Worm (Caenorhabditis elegans): Measurements from ENCODE around the gene crn-7.

ce11 chrIII:8299078-8299587, 30.8 kb downstream of the crn-7 start:
- TF ChIP-seq npax-4 (tag; optimal IDR thresholded peaks at IDR 0.05) (no peak), ahr-1 (tag; optimal IDR thresholded peaks at IDR 0.05) (no peak), dve-1 (tag; optimal IDR thresholded peaks at IDR 0.05) (no peak), ama-1 (optimal IDR thresholded peaks at IDR 0.05) (no peak), ceh-30 (tag; optimal IDR thresholded peaks at IDR 0.05) (no peak), che-1 (tag; optimal IDR thresholded peaks at IDR 0.05) (no peak), hlh-30 (tag; optimal IDR thresholded peaks at IDR 0.05; ENCODE audit: insufficient read depth) (no peak), dmd-4 (tag; optimal IDR thresholded peaks at IDR 0.05; ENCODE audit: borderline replicate concordance) (no peak), odd-2 (tag; optimal IDR thresholded peaks at IDR 0.05) (no peak), pros-1 (tag; optimal IDR thresholded peaks at IDR 0.05) (no peak), tbx-2 (tag; optimal IDR thresholded peaks at IDR 0.05) (no peak)

Measured in whole organism, late embryonic.